Worm (Caenorhabditis elegans) whole organism, L2 larva: Measurements from ENCODE around the gene mrpl-39.

Experiments
- R02D3.7 ChIP-seq: fragments of 150-350 bp; optimal IDR thresholded peaks from 2 replicates; lab custom pipeline; 2014; ENCODE audit warnings: missing biosample characterization, missing genetic modification characterization
- ceh-16 ChIP-seq: fragments of 150-350 bp; optimal IDR thresholded peaks from 2 replicates; lab custom pipeline; 2014; ENCODE audit warnings: missing biosample characterization, missing genetic modification characterization
- elt-1 ChIP-seq: fragments of 150-350 bp; optimal IDR thresholded peaks from 2 replicates; lab custom pipeline; 2014; ENCODE audit warnings: missing biosample characterization, missing genetic modification characterization
- elt-3 ChIP-seq: sonication (generic microtip); optimal IDR thresholded peaks from 2 replicates; lab custom pipeline; 2017; ENCODE audit warnings: missing biosample characterization, missing genetic modification characterization
- lin-39 ChIP-seq: fragments of 150-350 bp; optimal IDR thresholded peaks from 2 replicates; lab custom pipeline; 2014; ENCODE audit warnings: missing biosample characterization, missing genetic modification reagents, missing genetic modification characterization
- mdl-1 ChIP-seq, 2 experiments: fragments of 150-350 bp in 1 of 2; sonication (generic microtip) in 1 of 2; optimal IDR thresholded peaks; 2 replicates each; lab custom pipeline; 2017; ENCODE audit warnings: missing biosample characterization in 2 of 2, missing genetic modification characterization in 2 of 2
- nhr-11 ChIP-seq: fragments of 150-350 bp; optimal IDR thresholded peaks from 2 replicates; lab custom pipeline; 2014; ENCODE audit warnings: missing biosample characterization, missing genetic modification characterization
- skn-1 ChIP-seq: sonication (generic microtip); optimal IDR thresholded peaks from 2 replicates; lab custom pipeline; 2017; ENCODE audit warnings: missing biosample characterization, missing genetic modification characterization
- unc-39 ChIP-seq: fragments of 150-350 bp; optimal IDR thresholded peaks from 2 replicates; lab custom pipeline; 2014; ENCODE audit warnings: missing biosample characterization, missing genetic modification characterization
- unc-62 ChIP-seq: fragments of 150-350 bp; optimal IDR thresholded peaks from 2 replicates; lab custom pipeline; 2014; ENCODE audit warnings: missing biosample characterization, missing genetic modification reagents, missing genetic modification characterization

DNA sequence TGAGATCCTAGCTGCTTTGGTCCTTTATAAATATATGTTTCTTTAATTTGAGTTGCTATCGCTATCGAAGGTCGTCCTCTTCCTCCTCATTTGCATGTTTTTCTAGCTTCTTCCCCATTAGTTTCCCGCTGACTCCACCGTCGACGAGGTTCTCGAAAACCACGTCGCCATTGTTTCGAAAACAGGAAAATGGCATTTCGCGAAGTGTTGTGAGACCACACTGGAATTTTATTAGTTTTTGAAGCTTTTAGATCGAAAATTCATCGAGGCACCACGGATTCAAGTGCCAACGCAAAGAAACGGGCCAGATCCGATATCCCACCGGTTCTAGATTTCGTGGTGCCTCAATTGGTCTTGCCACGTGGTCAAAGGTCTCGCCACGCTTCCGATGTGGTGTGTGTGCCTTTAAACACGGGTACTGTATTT, 49.1 kb downstream of the mrpl-39 start:
- no peak for TF ChIP-seq unc-62 (GFP tag; lab: Kevin White, UChicago)
- no peak for TF ChIP-seq unc-39 (tag; lab: Kevin White, UChicago)
- TF ChIP-seq nhr-11 (tag; lab: Kevin White, UChicago) = no peak
- no peak for TF ChIP-seq ceh-16 (tag; lab: Kevin White, UChicago)
- no peak for TF ChIP-seq elt-1 (tag; lab: Kevin White, UChicago)
- TF ChIP-seq elt-3 (tag; lab: Kevin White, UChicago) = no peak
- TF ChIP-seq skn-1 (tag; lab: Kevin White, UChicago) = no peak
- no peak for TF ChIP-seq lin-39
- no peak for TF ChIP-seq mdl-1 (tag; optimal IDR thresholded peaks at IDR 0.05; lab: Kevin White, UChicago)
- no peak for TF ChIP-seq R02D3.7 (tag; lab: Kevin White, UChicago)
